Worm (Caenorhabditis elegans) whole organism, young adult: ENCODE results near the gene srbc-63.

ENCODE experiments used
- aptf-3 ChIP-seq: fragments of 200-800 bp; sonication (Bioruptor generic); IDR thresholded peaks from 2 replicates; pipeline ENCODE4 v1.3.6; 2022; ENCODE audit warnings: missing genetic modification characterization, missing compliant biosample characterization
- egl-44 ChIP-seq: fragments of 200-800 bp; sonication (Bioruptor generic); IDR thresholded peaks from 2 replicates; pipeline ENCODE4 v1.3.6; 2022; ENCODE audit warnings: missing genetic modification reagents, missing genetic modification characterization, missing compliant biosample characterization
- unc-62 ChIP-seq: fragments of 150-350 bp; optimal IDR thresholded peaks from 2 replicates; lab custom pipeline; 2014; ENCODE audit warnings: missing biosample characterization, missing genetic modification reagents, missing genetic modification characterization

DNA sequence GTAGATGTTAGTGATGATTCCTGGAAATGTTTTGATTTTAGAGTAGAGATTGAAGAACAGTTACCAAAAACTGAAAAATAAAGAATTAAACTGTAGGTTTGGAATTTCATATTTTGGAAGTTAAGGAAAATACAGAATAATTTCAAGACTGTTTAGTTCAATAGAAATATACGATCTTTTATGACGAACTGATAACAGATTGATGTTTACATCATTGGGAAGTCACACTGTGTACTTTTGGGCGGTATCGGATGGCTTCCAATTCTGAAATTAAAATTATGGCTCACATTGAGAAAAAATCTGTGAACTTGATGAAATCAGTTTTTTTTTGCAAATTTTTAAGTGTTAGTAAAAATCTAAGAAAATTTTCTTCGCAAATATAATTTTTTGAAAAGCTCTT, 19.9 kb upstream of the srbc-63 start, which contains the start of gene T26H5.8:
- TF ChIP-seq aptf-3 (GFP tag; lab: Robert Waterston, UW), result no peak
- TF ChIP-seq unc-62 (GFP tag; lab: Kevin White, UChicago), result no peak
- TF ChIP-seq egl-44, result no peak
